Worm (Caenorhabditis elegans) whole organism, L3 larva: ENCODE data around the gene T28D9.11.

Source experiments
- ceh-9 ChIP-seq: sonication (generic microtip); optimal IDR thresholded peaks from 2 replicates; lab custom pipeline; 2018; ENCODE audit warnings: missing biosample characterization, missing genetic modification characterization
- egl-5 ChIP-seq: fragments of 150-350 bp; optimal IDR thresholded peaks from 2 replicates; lab custom pipeline; 2017; ENCODE audit warnings: missing biosample characterization, missing genetic modification reagents, missing genetic modification characterization, inconsistent platforms
- fos-1 ChIP-seq: fragments of 150-350 bp; optimal IDR thresholded peaks from 2 replicates; lab custom pipeline; 2014; ENCODE audit warnings: missing biosample characterization, missing genetic modification characterization
- nfya-1 ChIP-seq: sonication (generic microtip); optimal IDR thresholded peaks from 2 replicates; lab custom pipeline; 2017; ENCODE audit warnings: missing genetic modification characterization, mild to moderate bottlenecking, missing compliant biosample characterization, antibody characterized with exemption, moderate library complexity; ENCODE audit not compliant: insufficient read depth
- nhr-23 ChIP-seq: fragments of 150-350 bp; optimal IDR thresholded peaks from 2 replicates; lab custom pipeline; 2014; ENCODE audit warnings: missing biosample characterization, missing genetic modification reagents, missing genetic modification characterization
- nhr-237 ChIP-seq: fragments of 150-350 bp; optimal IDR thresholded peaks from 2 replicates; lab custom pipeline; 2014; ENCODE audit warnings: missing biosample characterization, missing genetic modification characterization
- nhr-25 ChIP-seq: sonication (generic microtip); optimal IDR thresholded peaks from 2 replicates; lab custom pipeline; 2017; ENCODE audit warnings: missing biosample characterization, missing genetic modification characterization
- nhr-43 ChIP-seq: sonication (generic microtip); optimal IDR thresholded peaks from 2 replicates; lab custom pipeline; 2016; ENCODE audit warnings: mild to moderate bottlenecking, missing genetic modification characterization, missing compliant biosample characterization; ENCODE audit not compliant: poor library complexity, severe bottlenecking
- pha-4 ChIP-seq: fragments of 150-350 bp; optimal IDR thresholded peaks from 2 replicates; lab custom pipeline; 2014; ENCODE audit warnings: missing biosample characterization, missing genetic modification reagents, missing genetic modification characterization
- skn-1 ChIP-seq: fragments of 150-350 bp; optimal IDR thresholded peaks from 2 replicates; lab custom pipeline; 2014; ENCODE audit warnings: missing biosample characterization, missing genetic modification characterization
- unc-39 ChIP-seq: sonication (generic microtip); optimal IDR thresholded peaks from 4 replicates; lab custom pipeline; 2017; ENCODE audit warnings: missing biosample characterization, missing genetic modification characterization

Gene T28D9.11

DNA sequence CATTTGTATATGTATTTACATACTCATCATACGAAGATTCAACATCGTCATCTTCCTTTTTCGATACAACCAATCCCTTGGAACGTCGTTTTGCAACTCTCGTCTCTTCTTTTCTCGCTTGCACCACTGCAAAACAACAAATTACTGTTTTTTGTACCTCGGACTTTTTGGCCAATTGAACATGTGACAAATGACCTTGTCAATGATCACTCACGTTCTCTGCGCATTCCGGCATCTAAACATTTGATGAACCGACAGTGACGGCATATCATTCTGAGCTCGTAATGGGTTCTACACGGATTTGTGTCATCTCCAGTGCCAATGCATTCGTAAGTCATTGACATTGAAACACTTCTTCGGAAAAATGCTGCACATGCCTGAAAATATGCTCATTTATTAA, 43.6 kb downstream of the T28D9.11 start:
- TF ChIP-seq unc-39 (tag; lab: Kevin White, UChicago): no peak
- peak; percentile 29 for TF ChIP-seq nhr-25 (tag; lab: Kevin White, UChicago)
- peak; percentile 15 for TF ChIP-seq nhr-23

DNA sequence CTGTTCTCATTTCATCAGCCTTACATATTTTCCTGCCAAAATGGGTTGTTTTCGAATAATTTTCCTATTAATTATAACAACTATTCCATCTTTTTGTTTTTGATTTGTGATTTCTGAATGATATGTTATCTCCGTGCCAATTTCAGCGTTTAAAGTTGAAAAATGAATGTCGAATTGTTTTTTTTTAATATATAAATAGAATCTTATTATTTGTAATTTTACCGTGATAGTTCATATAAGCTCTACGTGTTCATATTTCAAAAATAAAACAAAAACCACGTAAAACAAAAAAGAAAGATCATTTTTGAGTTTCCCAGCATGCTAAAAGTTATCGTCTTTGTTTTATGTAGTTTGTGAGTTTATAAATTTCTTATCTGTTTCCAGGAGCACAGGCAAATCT, 48.1 kb downstream of the T28D9.11 start, which contains the start of gene K06A1.2:
Gene K06A1.2, plus strand, starts transcription at position 301 of the 400 bp plus-strand sequence.
- TF ChIP-seq ceh-9 (tag; lab: Kevin White, UChicago): no peak
- no peak for TF ChIP-seq egl-5 (tag; lab: Kevin White, UChicago)
- no peak for TF ChIP-seq nfya-1
- no peak for TF ChIP-seq fos-1 (tag; lab: Kevin White, UChicago)
- TF ChIP-seq nhr-237 (tag; lab: Kevin White, UChicago): no peak
- TF ChIP-seq pha-4 (tag; lab: Kevin White, UChicago): no peak
- TF ChIP-seq skn-1 (tag; lab: Kevin White, UChicago): no peak
- TF ChIP-seq nhr-43 (tag; lab: Kevin White, UChicago): no peak
